Worm (Caenorhabditis elegans) whole organism, young adult: ENCODE data around the gene C24A3.9.
A peak's percentile ranks its signal among the peaks of the same experiment; 100 is the strongest.

Experiments
- B0035.1 ChIP-seq: sonication (generic microtip); optimal IDR thresholded peaks from 2 replicates; lab custom pipeline; 2016; ENCODE audit warnings: missing genetic modification characterization, mild to moderate bottlenecking, missing compliant biosample characterization, missing genotype, missing genetic modification reagents
- C06A6.2 ChIP-seq: fragments of 200-800 bp; sonication (Bioruptor generic); conservative IDR thresholded peaks from 2 replicates; pipeline ENCODE4 v1.3.6; 2022; ENCODE audit warnings: missing genetic modification characterization, missing compliant biosample characterization
- D2030.7 ChIP-seq: fragments of 200-800 bp; sonication (Bioruptor generic); IDR thresholded peaks from 2 replicates; pipeline ENCODE4 v1.3.6; 2022; ENCODE audit warnings: missing genetic modification reagents, missing genetic modification characterization, missing compliant biosample characterization
- F57A8.1 ChIP-seq: fragments of 200-800 bp; sonication (Bioruptor generic); optimal IDR thresholded peaks from 2 replicates; lab custom pipeline; 2018; ENCODE audit warnings: mild to moderate bottlenecking, missing genetic modification characterization, moderate library complexity, missing compliant biosample characterization
- F57C9.4 ChIP-seq: sonication (generic microtip); optimal IDR thresholded peaks from 2 replicates; lab custom pipeline; 2017; ENCODE audit warnings: mild to moderate bottlenecking, missing genetic modification characterization, missing compliant biosample characterization
- K11D2.4 ChIP-seq: fragments of 200-800 bp; sonication (Bioruptor generic); IDR thresholded peaks from 2 replicates; pipeline ENCODE4 v1.3.6; 2022; ENCODE audit warnings: missing genetic modification reagents, missing genetic modification characterization, missing compliant biosample characterization
- K12H6.12 ChIP-seq: fragments of 200-800 bp; sonication (Bioruptor generic); optimal IDR thresholded peaks from 2 replicates; lab custom pipeline; 2018; ENCODE audit warnings: mild to moderate bottlenecking, missing genetic modification characterization, missing compliant biosample characterization
- T07F8.4 ChIP-seq: sonication (generic microtip); optimal IDR thresholded peaks from 2 replicates; lab custom pipeline; 2016; ENCODE audit warnings: mild to moderate bottlenecking, missing genetic modification characterization, moderate library complexity, missing compliant biosample characterization
- T26A5.8 ChIP-seq: sonication (generic microtip); optimal IDR thresholded peaks from 2 replicates; lab custom pipeline; 2016; ENCODE audit warnings: missing genetic modification characterization, missing compliant biosample characterization
- Y53F4B.3 ChIP-seq: fragments of 200-800 bp; sonication (Bioruptor generic); IDR thresholded peaks from 2 replicates; pipeline ENCODE4 v1.3.6; 2022; ENCODE audit warnings: missing genetic modification reagents, missing genetic modification characterization, missing compliant biosample characterization
- Y53G8AR.9 ChIP-seq: fragments of 200-800 bp; sonication (Bioruptor generic); conservative IDR thresholded peaks from 2 replicates; pipeline ENCODE4 v1.3.6; 2022; ENCODE audit warnings: missing genetic modification reagents, missing genetic modification characterization, missing compliant biosample characterization
- Y67H2A.10 ChIP-seq: fragments of 200-800 bp; sonication (Bioruptor generic); conservative IDR thresholded peaks from 2 replicates; pipeline ENCODE4 v1.3.6; 2022; ENCODE audit warnings: missing genetic modification reagents, missing genetic modification characterization, missing compliant biosample characterization
- ama-1 ChIP-seq, 3 experiments: fragments of 150-350 bp in 1 of 3; sonication (generic microtip) in 2 of 3; optimal IDR thresholded peaks; 2 replicates each; lab custom pipeline; 2014 to 2018; ENCODE audit warnings: missing biosample characterization in 2 of 3, missing genetic modification characterization in 2 of 3, missing genetic modification reagents in 2 of 3
- aptf-2 ChIP-seq: fragments of 200-800 bp; sonication (Bioruptor generic); conservative IDR thresholded peaks from 2 replicates; pipeline ENCODE4 v1.3.6; 2022; ENCODE audit warnings: missing genetic modification reagents, missing genetic modification characterization, missing compliant biosample characterization
- athp-1 ChIP-seq: sonication (generic microtip); optimal IDR thresholded peaks from 2 replicates; lab custom pipeline; 2017; ENCODE audit warnings: mild to moderate bottlenecking, missing genetic modification characterization, missing compliant biosample characterization
- attf-5 ChIP-seq: fragments of 200-800 bp; sonication (Bioruptor generic); optimal IDR thresholded peaks from 2 replicates; lab custom pipeline; 2018; ENCODE audit warnings: mild to moderate bottlenecking, missing genetic modification characterization, missing compliant biosample characterization
- attf-6 ChIP-seq: fragments of 200-800 bp; sonication (Bioruptor generic); IDR thresholded peaks from 2 replicates; pipeline ENCODE4 v1.3.6; 2022; ENCODE audit warnings: missing genetic modification reagents, missing genetic modification characterization, missing compliant biosample characterization
- ccch-3 ChIP-seq: fragments of 200-800 bp; sonication (Bioruptor generic); optimal IDR thresholded peaks from 2 replicates; lab custom pipeline; 2018; ENCODE audit warnings: mild to moderate bottlenecking, missing genetic modification characterization, missing compliant biosample characterization
- ceh-40 ChIP-seq: fragments of 200-800 bp; sonication (Bioruptor generic); IDR thresholded peaks from 2 replicates; pipeline ENCODE4 v1.3.6; 2022; ENCODE audit warnings: missing genetic modification characterization, missing compliant biosample characterization
- ceh-91 ChIP-seq: fragments of 200-800 bp; sonication (Bioruptor generic); IDR thresholded peaks from 2 replicates; pipeline ENCODE4 v1.3.6; 2022; ENCODE audit warnings: missing genetic modification reagents, missing genetic modification characterization, missing compliant biosample characterization
- dox-1 ChIP-seq: fragments of 200-800 bp; sonication (Bioruptor generic); IDR thresholded peaks from 2 replicates; pipeline ENCODE4 v1.3.6; 2022; ENCODE audit warnings: missing genetic modification reagents, missing genetic modification characterization, missing compliant biosample characterization
- dpff-1 ChIP-seq: sonication (generic microtip); optimal IDR thresholded peaks from 2 replicates; lab custom pipeline; 2017; ENCODE audit warnings: mild to moderate bottlenecking, missing genetic modification characterization, missing compliant biosample characterization
- dpl-1 ChIP-seq: fragments of 150-350 bp; optimal IDR thresholded peaks from 2 replicates; lab custom pipeline; 2014; ENCODE audit warnings: missing biosample characterization, missing genetic modification reagents, missing genetic modification characterization
- egl-18 ChIP-seq: fragments of 200-800 bp; sonication (Bioruptor generic); IDR thresholded peaks from 2 replicates; pipeline ENCODE4 v1.3.6; 2022; ENCODE audit warnings: missing genetic modification reagents, missing genetic modification characterization, missing compliant biosample characterization
- ekl-4 ChIP-seq: fragments of 200-800 bp; sonication (Bioruptor generic); IDR thresholded peaks from 2 replicates; pipeline ENCODE4 v1.3.6; 2022; ENCODE audit warnings: missing genetic modification reagents, missing genetic modification characterization, missing compliant biosample characterization
- gei-17 ChIP-seq: fragments of 200-800 bp; sonication (Bioruptor generic); optimal IDR thresholded peaks from 2 replicates; lab custom pipeline; 2018; ENCODE audit warnings: mild to moderate bottlenecking, missing genetic modification characterization, missing compliant biosample characterization
- hsf-1 ChIP-seq: fragments of 200-800 bp; sonication (Bioruptor generic); IDR thresholded peaks from 2 replicates; pipeline ENCODE4 v1.3.6; 2022; ENCODE audit warnings: missing genetic modification reagents, missing genetic modification characterization, missing compliant biosample characterization
- lin-26 ChIP-seq: fragments of 200-800 bp; sonication (Bioruptor generic); IDR thresholded peaks from 2 replicates; pipeline ENCODE4 v1.3.6; 2022; ENCODE audit warnings: missing genetic modification reagents, missing genetic modification characterization, missing compliant biosample characterization
- lir-1 ChIP-seq: fragments of 200-800 bp; sonication (Bioruptor generic); conservative IDR thresholded peaks from 2 replicates; pipeline ENCODE4 v1.3.6; 2022; ENCODE audit warnings: missing genetic modification reagents, missing genetic modification characterization, missing compliant biosample characterization
- madf-3 ChIP-seq: fragments of 200-800 bp; sonication (Bioruptor generic); IDR thresholded peaks from 2 replicates; pipeline ENCODE4 v1.3.6; 2022; ENCODE audit warnings: missing genetic modification reagents, missing genetic modification characterization, missing compliant biosample characterization
- madf-6 ChIP-seq: fragments of 200-800 bp; sonication (Bioruptor generic); IDR thresholded peaks from 2 replicates; pipeline ENCODE4 v1.3.6; 2022; ENCODE audit warnings: missing genetic modification reagents, missing genetic modification characterization, missing compliant biosample characterization
- madf-8 ChIP-seq: fragments of 200-800 bp; sonication (Bioruptor generic); conservative IDR thresholded peaks from 2 replicates; pipeline ENCODE4 v1.3.6; 2022; ENCODE audit warnings: missing genetic modification reagents, missing genetic modification characterization, missing compliant biosample characterization
- mxl-1 ChIP-seq: sonication (generic microtip); optimal IDR thresholded peaks from 2 replicates; lab custom pipeline; 2016; ENCODE audit warnings: missing genetic modification characterization, missing compliant biosample characterization
- nhr-120 ChIP-seq: fragments of 200-800 bp; sonication (Bioruptor generic); IDR thresholded peaks from 2 replicates; pipeline ENCODE4 v1.3.6; 2022; ENCODE audit warnings: missing genetic modification characterization, missing compliant biosample characterization
- nhr-80 ChIP-seq: sonication (generic microtip); optimal IDR thresholded peaks from 2 replicates; lab custom pipeline; 2016; ENCODE audit warnings: missing genetic modification characterization, missing compliant biosample characterization
- repo-1 ChIP-seq: sonication (generic microtip); optimal IDR thresholded peaks from 2 replicates; lab custom pipeline; 2017; ENCODE audit warnings: mild to moderate bottlenecking, missing genetic modification characterization, missing compliant biosample characterization
- snpc-4 ChIP-seq, 5 experiments: fragments of 150-350 bp in 1 of 5; sonication (generic microtip) in 4 of 5; optimal IDR thresholded peaks; 2 replicates each; lab custom pipeline; 2014 to 2018; ENCODE audit warnings: missing genetic modification characterization in 5 of 5, missing biosample characterization in 3 of 5, antibody characterized with exemption in 2 of 5, mild to moderate bottlenecking in 2 of 5, missing compliant biosample characterization in 2 of 5, missing genotype in 2 of 5, moderate library complexity in 2 of 5, missing genetic modification reagents in 1 of 5
- ztf-25 ChIP-seq: fragments of 200-800 bp; sonication (Bioruptor generic); IDR thresholded peaks from 2 replicates; pipeline ENCODE4 v1.3.6; 2022; ENCODE audit warnings: missing genetic modification reagents, missing genetic modification characterization, missing compliant biosample characterization

Gene C24A3.9

ce11 chrX:9045913-9046312, 35.6 kb upstream of the C24A3.9 start, which contains the start of gene prdm-14:
Gene prdm-14 (plus strand): TSS chrX:9046213.
- TF ChIP-seq D2030.7 (GFP tag; lab: Robert Waterston, UW) = no peak
- no peak for TF ChIP-seq athp-1 (tag; lab: Kevin White, UChicago)
- TF ChIP-seq ccch-3 (GFP tag; lab: Kevin White, UChicago) = no peak
- no peak for TF ChIP-seq attf-5
- TF ChIP-seq Y67H2A.10 = no peak
- no peak for TF ChIP-seq ztf-25

ce11 chrX:9036237-9036636, 25.9 kb upstream of the C24A3.9 start:
- TF ChIP-seq snpc-4 (GFP tag; optimal IDR thresholded peaks at IDR 0.05; lab: Kevin White, UChicago) (no peak), snpc-4 (tag; optimal IDR thresholded peaks at IDR 0.05; lab: Kevin White, UChicago) (no peak), K11D2.4 (GFP tag; lab: Robert Waterston, UW) (no peak), aptf-2 (GFP tag; lab: Robert Waterston, UW) (no peak), dox-1 (GFP tag; lab: Robert Waterston, UW) (peak; percentile 29; the same call in 1 of the 2 replicates), attf-6 (GFP tag; lab: Robert Waterston, UW) (no peak), dpff-1 (tag; lab: Kevin White, UChicago) (no peak), nhr-80 (peak; percentile 64), K12H6.12 (tag; lab: Kevin White, UChicago) (no peak), T07F8.4 (no peak), ama-1 (optimal IDR thresholded peaks at IDR 0.05; lab: Kevin White, UChicago) (no peak), ama-1 (GFP tag; optimal IDR thresholded peaks at IDR 0.05; lab: Kevin White, UChicago) (no peak), madf-8 (GFP tag; lab: Robert Waterston, UW) (no peak), ztf-25 (no peak), ccch-3 (GFP tag; lab: Kevin White, UChicago) (no peak), ceh-40 (GFP tag; lab: Robert Waterston, UW) (no peak), F57A8.1 (GFP tag; lab: Kevin White, UChicago) (no peak)

ce11 chrX:9035142-9035541, 24.8 kb upstream of the C24A3.9 start:
- TF ChIP-seq B0035.1 (tag; lab: Kevin White, UChicago) (no peak), nhr-80 (peak; percentile 58)

- TF ChIP-seq dpl-1 (GFP tag; lab: Kevin White, UChicago) = no peak
- TF ChIP-seq egl-18 (GFP tag; lab: Robert Waterston, UW) = no peak
- peak; percentile 69 for TF ChIP-seq nhr-80
Observed at ce11 chrX:9034310-9034709, 24.0 kb upstream of the C24A3.9 start, which contains the start of gene nep-22. Gene nep-22 (plus strand): TSS chrX:9034554.

- no peak for TF ChIP-seq mxl-1 (tag; lab: Kevin White, UChicago)
- no peak for TF ChIP-seq nhr-120 (GFP tag; lab: Robert Waterston, UW)
- TF ChIP-seq gei-17 (GFP tag; lab: Kevin White, UChicago) = no peak
- no peak for TF ChIP-seq ceh-91 (GFP tag; lab: Robert Waterston, UW)
- no peak for TF ChIP-seq F57C9.4
- TF ChIP-seq, all 124 proteins: peak for 0
Observed at ce11 chrX:9028909-9029520, 18.7 kb upstream of the C24A3.9 start, which contains the start of gene snf-12. Gene snf-12 (plus strand): TSS chrX:9029470.

- no peak for TF ChIP-seq T26A5.8 (tag; lab: Kevin White, UChicago)
- TF ChIP-seq ekl-4 (GFP tag; lab: Robert Waterston, UW) = no peak
- no peak for TF ChIP-seq athp-1 (tag; lab: Kevin White, UChicago)
- no peak for TF ChIP-seq egl-18 (GFP tag; lab: Robert Waterston, UW)
- no peak for TF ChIP-seq madf-3 (GFP tag; lab: Robert Waterston, UW)
- TF ChIP-seq lir-1 (GFP tag; lab: Robert Waterston, UW) = no peak
- no peak for TF ChIP-seq Y53G8AR.9 (GFP tag; lab: Robert Waterston, UW)
- TF ChIP-seq repo-1 (tag; lab: Kevin White, UChicago) = no peak
- TF ChIP-seq ztf-25 = no peak
- no peak for TF ChIP-seq lin-26 (GFP tag; lab: Robert Waterston, UW)
- TF ChIP-seq hsf-1 = no peak
- no peak for TF ChIP-seq aptf-2 (GFP tag; lab: Robert Waterston, UW)
- TF ChIP-seq Y53F4B.3 (GFP tag; lab: Robert Waterston, UW) = no peak
- no peak for TF ChIP-seq nhr-120 (GFP tag; lab: Robert Waterston, UW)
- TF ChIP-seq C06A6.2 (GFP tag; lab: Robert Waterston, UW) = no peak
- TF ChIP-seq madf-6 = no peak
Observed at ce11 chrX:9027304-9027703, 17.0 kb upstream of the C24A3.9 start, which contains the start of gene T25B6.3. Gene T25B6.3 (plus strand): TSS chrX:9027604.
